Fruit fly (Drosophila melanogaster) ovary, adult (tissue): ENCODE data around the gene MESR6.

ENCODE experiments used
- CG17801 ChIP-seq: fragments of 200-800 bp; optimal IDR thresholded peaks from 2 replicates; lab custom pipeline; 2019; ENCODE audit warnings: missing biosample characterization, mild to moderate bottlenecking, missing genetic modification characterization, moderate library complexity; ENCODE audit not compliant: partially characterized antibody

The MESR6 gene

DNA sequence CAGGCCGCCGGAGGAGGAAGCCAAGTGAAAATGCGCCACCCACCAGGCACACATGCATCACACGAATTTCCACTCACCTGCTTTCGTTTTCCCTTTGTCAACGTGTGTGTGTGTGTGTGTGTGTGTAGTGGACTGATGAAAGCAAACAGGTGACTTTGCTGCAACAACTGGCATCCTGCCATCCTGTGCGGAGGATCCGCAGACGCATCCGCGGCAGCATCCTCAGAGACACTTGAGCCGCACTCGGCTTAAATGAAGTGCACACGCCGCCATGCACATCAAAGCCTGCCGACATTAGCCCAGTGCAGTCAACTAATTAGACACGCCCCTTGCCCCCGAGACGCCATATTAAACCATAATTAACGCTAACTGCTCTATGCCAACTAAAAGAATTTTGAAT, 33.6 kb upstream of the MESR6 start:
- TF ChIP-seq CG17801: no peak

DNA sequence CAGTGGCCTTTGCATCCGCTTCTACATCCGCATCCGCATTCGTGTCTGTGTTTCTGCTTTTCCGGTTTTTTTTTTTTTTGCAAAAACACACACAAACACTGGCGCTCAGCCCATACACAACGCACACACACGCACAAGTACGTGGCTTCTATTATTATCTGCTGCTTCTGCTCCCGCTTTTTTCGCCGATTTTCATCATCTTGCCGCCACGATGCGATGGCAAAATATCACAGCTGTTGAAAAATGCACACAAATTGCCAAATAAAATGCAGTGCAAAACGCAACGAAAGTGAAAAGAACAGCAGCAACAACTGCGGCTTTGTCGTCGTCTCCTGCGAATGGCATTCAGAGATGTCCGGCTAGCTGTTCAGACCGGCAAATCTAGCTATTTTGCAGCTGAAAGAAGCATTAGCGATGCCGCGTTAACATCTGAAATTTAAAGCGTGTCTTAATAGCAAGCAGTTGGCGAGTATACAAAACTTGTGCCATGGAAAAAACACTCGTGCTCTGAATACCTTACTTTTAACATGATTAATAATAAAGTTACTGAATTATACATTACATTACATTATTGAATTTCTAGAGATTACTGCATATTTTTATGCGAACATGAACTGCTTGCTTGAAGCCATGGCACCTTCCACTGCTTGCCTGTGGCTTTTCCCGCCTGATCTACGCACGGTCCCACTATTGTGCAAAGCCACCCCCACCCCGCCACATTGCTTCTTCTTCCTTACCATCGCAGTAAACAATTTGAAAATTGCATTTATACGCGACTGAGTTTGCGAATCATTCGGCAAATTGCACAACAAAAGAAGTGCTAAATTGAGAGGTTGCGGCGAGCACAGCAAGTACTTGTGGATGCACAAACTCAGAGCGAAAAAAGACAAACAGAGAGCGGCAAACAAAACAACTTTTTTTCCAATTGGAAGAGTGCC, 29.7 kb upstream of the MESR6 start, which contains the start of the genes Ugt316A1 and Sfxn2:
Gene Ugt316A1 (minus strand): TSS at position 345 of the 938 bp plus-strand sequence.
Gene Sfxn2 (plus strand): TSS at position 694 of the 938 bp plus-strand sequence.
- peak; percentile 42 for TF ChIP-seq CG17801

DNA sequence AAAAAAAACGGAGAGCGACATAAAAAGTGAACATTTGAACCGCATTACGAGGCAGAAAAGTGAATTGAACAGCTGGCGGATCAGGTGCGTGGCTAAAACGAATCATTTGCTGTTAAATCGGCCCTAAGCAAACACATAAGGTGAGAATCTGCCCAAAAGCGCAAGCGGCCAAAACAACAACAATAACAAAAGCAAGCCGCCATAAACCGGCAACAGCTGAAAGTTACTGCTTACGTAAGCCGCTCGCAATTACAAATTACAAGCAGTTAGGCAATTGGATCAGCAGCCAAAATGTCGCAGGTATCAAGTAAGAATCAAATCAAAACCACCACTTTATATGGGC, 29.1 kb upstream of the MESR6 start:
- no peak for TF ChIP-seq CG17801

DNA sequence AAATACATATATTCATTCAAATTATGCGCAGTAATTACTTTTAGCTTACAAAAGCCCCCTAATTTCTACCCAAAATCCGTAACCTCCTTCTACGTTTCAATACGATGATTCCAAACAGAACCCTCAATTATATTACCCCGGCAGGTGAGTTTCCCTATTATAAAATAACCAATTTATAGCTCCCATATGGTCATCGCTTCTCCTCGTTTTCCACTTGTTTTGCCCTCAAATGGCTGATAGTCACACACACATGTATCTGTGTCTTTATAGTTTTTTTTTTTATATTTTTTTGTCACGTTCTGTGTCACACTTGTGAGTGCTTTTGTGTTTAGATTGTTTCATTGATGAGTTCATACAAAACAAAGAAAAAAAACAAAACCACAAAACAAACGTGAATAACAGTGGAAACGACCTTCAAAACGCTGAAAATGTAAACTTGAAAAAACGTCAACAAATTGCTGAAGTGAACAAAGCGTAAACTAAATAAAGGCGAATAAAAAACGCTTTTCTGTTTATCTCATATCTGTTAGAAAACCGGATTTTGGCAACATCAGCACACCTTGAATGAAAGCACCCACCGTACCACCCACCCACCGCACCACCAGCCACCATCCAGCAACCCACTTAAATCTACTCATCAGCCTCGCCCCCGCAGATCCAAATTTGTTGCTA, 21.2 kb upstream of the MESR6 start:
- TF ChIP-seq CG17801: no peak

DNA sequence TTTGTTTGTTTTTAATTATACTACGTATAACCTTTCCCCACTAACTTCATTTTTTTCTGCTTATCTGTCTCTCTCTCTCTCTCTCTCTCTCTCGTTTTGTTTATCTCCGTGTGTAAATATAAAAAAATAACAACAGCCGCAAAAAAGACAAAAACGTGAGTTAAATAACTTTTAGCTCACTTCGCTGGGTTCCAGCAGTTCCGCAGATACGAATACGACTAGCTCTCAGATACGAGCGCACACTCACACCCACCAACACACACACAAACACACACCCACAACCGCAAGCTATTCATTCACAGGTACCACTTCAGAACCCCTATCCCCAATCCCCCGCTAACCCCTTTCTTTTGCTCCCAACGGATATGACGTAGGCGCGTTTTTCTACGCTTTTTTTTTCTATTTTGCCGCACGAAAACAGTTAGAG, 20.3 kb upstream of the MESR6 start:
- peak; percentile 71 for TF ChIP-seq CG17801

DNA sequence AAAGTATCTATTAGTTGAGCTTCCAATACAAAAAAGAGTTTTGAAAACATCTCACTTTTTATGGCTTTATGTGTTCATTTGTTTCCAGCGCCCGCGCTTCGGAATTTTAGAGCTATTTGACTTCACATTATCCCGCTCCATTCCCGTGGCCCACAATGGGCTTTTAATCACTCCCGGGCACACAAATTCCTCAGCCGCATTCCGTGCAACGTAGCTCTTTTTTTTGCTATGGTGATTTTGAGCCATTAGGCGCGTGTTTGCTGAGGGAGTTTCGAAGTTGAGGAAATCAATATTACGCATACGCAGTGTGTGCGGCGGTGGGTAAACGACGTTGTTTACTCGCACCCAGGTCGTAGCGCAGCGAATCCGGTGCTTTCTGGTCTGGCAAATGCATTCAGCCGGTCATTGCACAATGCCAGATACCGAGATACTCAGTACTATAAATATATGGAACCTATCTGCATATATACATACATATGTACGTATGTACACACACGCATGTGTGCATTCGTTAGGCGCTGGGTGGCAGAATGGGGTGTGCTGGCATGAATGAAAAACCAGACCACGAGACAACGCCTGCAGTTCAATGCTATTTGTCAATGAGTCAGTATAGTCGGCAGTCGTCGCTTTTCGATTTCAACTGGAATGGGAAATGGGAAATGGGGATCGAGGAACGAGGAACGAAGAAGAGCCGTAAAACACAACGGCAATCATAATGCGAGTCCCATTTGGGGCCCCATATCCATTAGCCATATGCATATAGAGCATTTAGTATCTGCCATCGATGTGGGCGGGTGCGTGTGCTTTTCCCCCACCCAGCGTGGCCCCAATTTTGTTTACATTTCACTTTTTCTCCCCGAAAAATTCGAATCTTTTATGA, 19.2 kb upstream of the MESR6 start:
- no peak for TF ChIP-seq CG17801

DNA sequence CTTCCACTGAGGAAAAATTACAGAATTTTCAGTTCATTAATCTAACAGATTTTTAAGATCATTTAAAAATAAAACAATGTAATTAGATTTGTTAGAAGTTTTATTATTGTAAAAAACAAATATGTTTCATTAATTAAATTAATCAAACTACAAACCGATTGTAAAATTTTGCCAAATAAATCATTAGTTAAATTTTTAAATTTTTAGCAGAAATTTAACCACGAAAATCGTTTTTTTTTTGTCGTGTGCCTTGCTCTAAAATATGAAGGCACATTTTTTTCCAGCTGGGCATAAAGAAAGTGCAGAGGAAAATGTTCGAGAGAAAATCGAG, 18.6 kb upstream of the MESR6 start:
- no peak for TF ChIP-seq CG17801

DNA sequence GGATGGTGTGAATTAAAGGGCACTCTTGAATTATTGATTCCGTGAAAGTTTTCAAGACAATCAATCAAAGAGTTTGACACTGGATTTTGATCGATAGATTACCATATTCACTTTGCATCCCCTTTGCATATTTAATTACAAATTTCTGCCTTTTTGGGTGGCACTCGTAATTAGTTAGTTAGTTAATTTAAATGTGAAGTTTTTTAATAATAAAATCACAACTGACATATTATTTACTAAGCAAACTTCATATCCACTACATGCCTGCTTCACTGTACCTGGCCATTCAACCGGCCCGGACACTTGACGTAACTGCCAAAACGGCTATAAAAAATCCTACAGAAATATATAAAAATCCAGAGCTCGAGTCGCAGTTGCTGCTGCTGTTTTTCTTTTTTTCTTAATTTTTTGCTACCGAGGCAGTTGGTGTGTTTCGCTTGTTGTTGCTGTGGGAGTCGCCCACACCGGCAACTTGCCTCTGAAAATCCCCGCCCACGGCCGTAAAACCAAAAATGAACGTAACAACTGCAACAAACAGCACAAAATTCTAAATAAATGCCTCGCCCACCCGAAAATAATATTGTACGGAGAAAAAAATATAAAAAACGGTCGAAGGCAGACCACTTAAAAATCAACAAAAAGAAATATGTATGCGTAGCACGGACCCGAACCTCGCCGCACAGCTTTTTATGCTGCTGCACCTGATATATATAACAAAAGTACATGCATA, 17.6 kb upstream of the MESR6 start:
- no peak for TF ChIP-seq CG17801

DNA sequence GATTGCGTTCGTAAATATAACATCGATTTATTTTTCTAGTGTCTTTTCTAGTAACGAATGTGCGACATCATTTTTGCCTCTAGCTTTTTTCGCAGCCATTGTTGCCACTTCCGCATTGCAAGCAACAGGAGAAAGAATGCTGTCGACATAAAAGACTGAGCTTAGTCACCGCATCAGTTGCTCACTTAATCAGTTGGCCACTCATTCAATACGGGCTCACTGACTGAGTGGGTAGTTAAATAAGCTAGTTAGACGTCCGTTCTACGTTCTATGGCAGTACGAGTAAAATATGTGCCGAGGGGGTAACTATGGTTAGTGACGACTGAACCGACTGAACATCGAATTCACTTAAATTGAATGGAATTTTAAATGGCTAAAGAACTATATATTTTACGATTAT, 16.5 kb upstream of the MESR6 start:
- no peak for TF ChIP-seq CG17801

DNA sequence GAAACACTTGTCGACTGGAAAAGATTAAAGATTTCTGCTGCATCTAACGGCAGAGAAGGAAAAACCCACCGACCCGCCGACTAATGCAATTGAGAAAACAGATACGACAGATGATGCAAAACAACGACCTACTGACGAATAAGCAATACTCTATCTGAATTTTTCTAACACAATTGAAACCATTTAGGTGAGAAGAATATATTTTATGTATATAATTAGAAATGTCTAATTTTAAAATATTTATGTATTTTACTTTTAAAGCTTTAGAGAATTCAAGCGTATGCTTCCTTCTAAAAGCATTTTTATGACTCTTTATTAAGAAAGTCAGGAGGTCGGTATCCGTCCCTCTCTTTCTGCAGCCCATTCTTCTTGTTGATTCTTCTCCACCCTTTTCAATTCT, 14.0 kb upstream of the MESR6 start:
- TF ChIP-seq CG17801: no peak

DNA sequence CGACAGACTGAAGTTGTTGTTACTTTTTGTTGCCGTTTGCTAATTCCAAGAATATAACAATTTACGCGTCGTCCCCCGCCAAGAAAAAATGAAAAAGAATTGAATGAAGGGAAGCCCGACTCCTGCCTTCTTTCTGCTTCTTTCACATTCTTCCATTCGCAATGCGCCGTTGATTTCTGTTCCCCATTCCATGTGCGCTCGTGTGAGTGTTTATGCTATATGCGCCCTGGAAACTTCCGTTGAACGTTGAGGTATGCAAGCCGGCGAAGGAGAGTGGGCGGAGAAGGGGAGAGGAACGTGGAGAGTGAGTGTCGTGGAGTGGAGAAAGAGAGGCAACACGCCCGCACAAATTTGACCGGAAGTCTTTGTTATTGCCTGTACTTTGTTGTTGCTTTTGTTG, 13.4 kb upstream of the MESR6 start:
- no peak for TF ChIP-seq CG17801

DNA sequence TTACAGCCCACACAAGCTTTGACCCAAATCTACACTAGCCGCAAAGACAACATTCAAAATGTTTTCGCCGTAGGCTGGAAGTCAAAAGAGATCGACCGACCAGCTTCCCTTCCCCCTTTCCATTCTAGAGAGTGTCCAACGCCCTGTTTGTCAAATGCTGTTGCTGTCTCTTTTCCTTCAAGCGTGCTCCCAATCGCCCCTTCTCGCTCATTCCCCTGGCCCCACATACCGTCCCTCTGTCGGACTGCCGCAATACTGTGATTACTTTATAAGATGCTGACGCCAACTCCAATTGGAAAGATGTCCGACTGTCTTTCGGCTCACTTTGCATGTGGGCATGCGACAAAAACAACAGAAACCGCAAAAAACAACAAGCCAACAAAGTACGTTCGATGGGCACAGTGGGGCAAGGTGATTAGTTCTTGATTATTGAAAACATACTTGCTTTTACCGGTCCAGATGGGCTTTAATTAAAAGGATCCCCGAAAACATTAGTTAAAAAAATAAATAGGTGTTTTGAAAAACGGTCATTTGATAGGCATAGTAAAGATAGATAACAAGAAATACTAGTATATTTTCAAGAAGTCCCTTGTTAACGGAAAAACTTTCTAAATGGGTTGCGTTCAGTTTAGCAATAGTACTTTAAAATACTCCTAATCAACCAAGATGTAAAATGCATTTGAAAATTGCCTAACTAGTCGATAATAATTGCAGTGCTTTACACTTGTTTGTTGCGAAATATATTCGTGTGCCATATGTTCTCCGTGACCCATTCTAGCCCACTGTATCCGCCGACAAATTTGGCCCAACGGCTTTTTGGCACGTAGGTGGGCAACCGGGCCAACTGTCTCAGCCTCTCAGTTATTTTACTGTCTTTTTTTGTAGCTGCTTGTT, 12.4 kb upstream of the MESR6 start:
- peak; percentile 14 for TF ChIP-seq CG17801

DNA sequence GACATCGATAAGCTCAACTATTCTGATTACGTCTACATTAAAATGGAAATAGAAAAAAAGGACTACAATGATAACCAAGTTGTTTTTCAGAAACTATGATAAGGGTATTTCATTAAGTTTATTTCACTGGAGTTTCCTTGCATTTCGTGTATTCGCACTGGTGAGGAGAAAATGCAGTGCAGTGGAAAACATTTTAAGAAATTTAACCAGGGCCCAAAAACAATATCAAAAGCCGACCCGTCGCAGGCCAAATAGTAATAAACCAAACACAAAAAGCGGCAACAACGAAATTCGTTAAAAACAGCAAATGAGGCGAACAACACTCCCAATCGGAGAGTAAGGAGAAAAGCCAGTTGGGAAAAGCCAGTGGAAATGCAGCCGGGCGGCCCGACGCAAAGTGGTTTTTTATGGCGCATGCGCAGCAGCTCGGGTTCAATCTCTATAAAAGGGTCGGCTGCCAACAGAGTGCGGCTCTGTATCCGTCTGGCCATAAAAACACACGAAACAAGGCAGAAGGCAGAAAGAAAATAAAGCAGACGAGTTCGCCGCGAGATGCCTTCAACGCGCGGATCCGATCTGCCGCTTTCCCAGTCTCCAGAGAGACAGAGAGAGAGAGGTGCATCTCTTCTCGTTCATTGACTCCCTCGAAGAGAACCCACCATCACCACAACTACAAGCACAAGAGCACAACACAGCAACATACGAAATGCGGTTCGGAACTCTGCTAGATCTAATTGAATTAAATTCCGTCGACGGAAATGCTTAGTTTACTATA, 11.4 kb upstream of the MESR6 start:
- no peak for TF ChIP-seq CG17801

DNA sequence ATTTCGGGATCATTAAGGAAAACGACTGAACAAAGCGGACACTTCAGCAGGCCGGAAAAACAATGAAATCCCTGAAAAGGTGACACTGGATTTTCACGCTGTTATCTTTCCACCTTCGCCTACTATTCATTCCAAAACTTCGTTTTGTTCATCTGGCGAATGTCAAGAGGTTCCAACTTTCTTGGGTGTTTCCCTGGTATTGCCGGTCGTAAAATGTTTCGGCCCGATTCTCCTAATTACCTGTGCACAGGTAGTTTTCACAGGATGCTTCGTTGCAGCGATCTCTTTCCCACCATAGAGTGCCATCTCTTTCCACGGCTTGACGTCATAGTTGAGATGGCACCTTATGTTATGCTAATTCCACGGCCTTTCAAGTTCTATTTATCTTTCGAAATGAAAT, 9.3 kb upstream of the MESR6 start:
- TF ChIP-seq CG17801: no peak
